Fruit fly (Drosophila melanogaster) whole organism, embryonic: ENCODE measurements around the gene eIF3d1.

Experiments used
- CG11696 ChIP-seq: fragments of 200-800 bp; sonication (Bioruptor generic); IDR thresholded peaks from 2 replicates; pipeline ENCODE4 v1.3.6; 2022; ENCODE audit warnings: missing biosample characterization, missing genetic modification characterization
- CG14014 ChIP-seq: fragments of 200-800 bp; sonication (Bioruptor generic); IDR thresholded peaks from 2 replicates; pipeline ENCODE4 v1.3.6; 2022; ENCODE audit warnings: missing biosample characterization, missing genetic modification characterization
- CG1647 ChIP-seq: fragments of 200-800 bp; sonication (Bioruptor generic); optimal IDR thresholded peaks from 3 replicates; lab custom pipeline; 2016; ENCODE audit warnings: missing biosample characterization, missing genetic modification characterization
- CG18476 ChIP-seq: fragments of 200-800 bp; sonication (Bioruptor generic); optimal IDR thresholded peaks from 2 replicates; lab custom pipeline; 2016; ENCODE audit warnings: missing biosample characterization, mild to moderate bottlenecking, missing genetic modification characterization
- CG30020 ChIP-seq: fragments of 200-800 bp; optimal IDR thresholded peaks from 2 replicates; lab custom pipeline; 2019; ENCODE audit warnings: missing biosample characterization, mild to moderate bottlenecking, missing genetic modification characterization, moderate library complexity
- CG31388 ChIP-seq: fragments of 200-800 bp; sonication (Bioruptor generic); optimal IDR thresholded peaks from 2 replicates; lab custom pipeline; 2016; ENCODE audit warnings: missing biosample characterization, missing genetic modification characterization
- CG43689 ChIP-seq: fragments of 200-800 bp; sonication (Bioruptor generic); IDR thresholded peaks from 2 replicates; pipeline ENCODE4 v1.3.6; 2022; ENCODE audit warnings: missing biosample characterization, missing genetic modification characterization
- CG4730 ChIP-seq: fragments of 200-800 bp; sonication (Bioruptor generic); IDR thresholded peaks from 2 replicates; pipeline ENCODE4 v1.3.6; 2022; ENCODE audit warnings: missing biosample characterization, missing genetic modification characterization
- CG6175 ChIP-seq: fragments of 200-800 bp; sonication (Bioruptor generic); IDR thresholded peaks from 3 replicates; pipeline ENCODE4 v1.3.6; 2022; ENCODE audit warnings: missing biosample characterization, missing genetic modification characterization
- CG6683 ChIP-seq: fragments of 200-800 bp; sonication (Bioruptor generic); optimal IDR thresholded peaks from 2 replicates; lab custom pipeline; 2017; ENCODE audit warnings: missing biosample characterization, mild to moderate bottlenecking, missing genetic modification characterization, missing genetic modification reagents
- CG7271 ChIP-seq: fragments of 200-800 bp; sonication (Bioruptor generic); optimal IDR thresholded peaks from 2 replicates; lab custom pipeline; 2018; ENCODE audit warnings: missing biosample characterization, mild to moderate bottlenecking, missing genetic modification characterization, moderate library complexity
- CG7928 ChIP-seq: fragments of 200-800 bp; sonication (Bioruptor generic); optimal IDR thresholded peaks from 2 replicates; lab custom pipeline; 2017; ENCODE audit warnings: missing biosample characterization, mild to moderate bottlenecking, missing genetic modification characterization
- CTCF ChIP-seq: fragments of 200-800 bp; sonication (Bioruptor generic); optimal IDR thresholded peaks from 2 replicates; lab custom pipeline; 2017; ENCODE audit warnings: missing biosample characterization, mild to moderate bottlenecking, missing genetic modification characterization, moderate library complexity
- Camta ChIP-seq: fragments of 200-800 bp; sonication (Bioruptor generic); optimal IDR thresholded peaks from 2 replicates; lab custom pipeline; 2016; ENCODE audit warnings: missing biosample characterization, missing genetic modification characterization
- Dek ChIP-seq: fragments of 200-800 bp; sonication (Bioruptor generic); optimal IDR thresholded peaks from 3 replicates; lab custom pipeline; 2019; ENCODE audit warnings: missing biosample characterization, mild to moderate bottlenecking, missing genetic modification characterization, moderate library complexity
- Dll ChIP-seq: fragments of 200-800 bp; sonication (Bioruptor generic); IDR thresholded peaks from 4 replicates; pipeline ENCODE4 v1.3.6; 2022; ENCODE audit warnings: missing biosample characterization, missing genetic modification characterization; ENCODE audit not compliant: partially characterized antibody
- E2f2 ChIP-seq: fragments of 200-800 bp; sonication (Bioruptor generic); IDR thresholded peaks from 2 replicates; pipeline ENCODE4 v1.3.6; 2022; ENCODE audit warnings: missing biosample characterization, missing genetic modification characterization
- Elba2 ChIP-seq: fragments of 200-800 bp; sonication (Bioruptor generic); optimal IDR thresholded peaks from 3 replicates; lab custom pipeline; 2016; ENCODE audit warnings: missing biosample characterization, missing genetic modification characterization
- Fer2 ChIP-seq: fragments of 200-800 bp; sonication (Bioruptor generic); optimal IDR thresholded peaks from 2 replicates; lab custom pipeline; 2018; ENCODE audit warnings: missing biosample characterization, mild to moderate bottlenecking, missing genetic modification characterization, moderate library complexity
- HLH3B ChIP-seq: fragments of 200-800 bp; sonication (Bioruptor generic); IDR thresholded peaks from 2 replicates; pipeline ENCODE4 v1.3.6; 2022; ENCODE audit warnings: missing biosample characterization, missing genetic modification characterization
- HLH54F ChIP-seq: fragments of 200-800 bp; sonication (Bioruptor generic); optimal IDR thresholded peaks from 3 replicates; lab custom pipeline; 2016; ENCODE audit warnings: missing biosample characterization, missing genetic modification characterization
- HLHmδ ChIP-seq: fragments of 200-800 bp; sonication (Bioruptor generic); optimal IDR thresholded peaks from 2 replicates; lab custom pipeline; 2018; ENCODE audit warnings: missing biosample characterization, mild to moderate bottlenecking, missing genetic modification characterization, moderate library complexity
- Jarid2 ChIP-seq: fragments of 200-800 bp; sonication (Bioruptor generic); optimal IDR thresholded peaks from 3 replicates; lab custom pipeline; 2017; ENCODE audit warnings: mild to moderate bottlenecking, missing biosample characterization, missing genetic modification reagents, missing genetic modification characterization
- Mes4 ChIP-seq: fragments of 200-800 bp; sonication (Bioruptor generic); optimal IDR thresholded peaks from 2 replicates; lab custom pipeline; 2016; ENCODE audit warnings: missing biosample characterization, missing genetic modification characterization
- NC2α ChIP-seq: fragments of 200-800 bp; sonication (Bioruptor generic); optimal IDR thresholded peaks from 2 replicates; lab custom pipeline; 2016; ENCODE audit warnings: missing biosample characterization, missing genetic modification characterization
- NK7.1 ChIP-seq: fragments of 200-800 bp; sonication (Bioruptor generic); optimal IDR thresholded peaks from 3 replicates; lab custom pipeline; 2016; ENCODE audit warnings: missing biosample characterization, missing genetic modification characterization
- Neu2 ChIP-seq: fragments of 200-800 bp; sonication (Bioruptor generic); optimal IDR thresholded peaks from 3 replicates; lab custom pipeline; 2016; ENCODE audit warnings: missing biosample characterization, missing genetic modification characterization, borderline replicate concordance
- Oaz ChIP-seq: fragments of 200-800 bp; sonication (Bioruptor generic); IDR thresholded peaks from 2 replicates; pipeline ENCODE4 v1.3.6; 2022; ENCODE audit warnings: missing biosample characterization, missing genetic modification characterization
- Opbp ChIP-seq: fragments of 200-800 bp; sonication (Bioruptor generic); IDR thresholded peaks from 3 replicates; pipeline ENCODE4 v1.3.6; 2022; ENCODE audit warnings: missing biosample characterization, missing genetic modification characterization; ENCODE audit not compliant: partially characterized antibody
- Ptx1 ChIP-seq: fragments of 200-800 bp; sonication (Bioruptor generic); IDR thresholded peaks from 2 replicates; pipeline ENCODE4 v1.3.6; 2022; ENCODE audit warnings: missing biosample characterization, missing genetic modification characterization
- Side ChIP-seq: fragments of 200-800 bp; sonication (Bioruptor generic); optimal IDR thresholded peaks from 2 replicates; lab custom pipeline; 2016; ENCODE audit warnings: missing biosample characterization, missing genetic modification characterization
- Stat92E ChIP-seq, 3 experiments: fragments of >200 bp in 2 of 3; fragments of 200-800 bp in 1 of 3; sonication (Bioruptor generic) in 1 of 3; optimal IDR thresholded peaks; 2 replicates each; lab custom pipeline; 2017 to 2019; ENCODE audit warnings: missing biosample characterization in 3 of 3, missing genetic modification characterization in 3 of 3, mild to moderate bottlenecking in 1 of 3, moderate library complexity in 1 of 3
- amos ChIP-seq: fragments of 200-800 bp; sonication (Bioruptor generic); IDR thresholded peaks from 2 replicates; pipeline ENCODE4 v1.3.6; 2022; ENCODE audit warnings: missing biosample characterization, missing genetic modification characterization; ENCODE audit not compliant: partially characterized antibody
- ato ChIP-seq: fragments of 200-800 bp; sonication (Bioruptor generic); IDR thresholded peaks from 2 replicates; pipeline ENCODE4 v1.3.6; 2022; ENCODE audit warnings: missing biosample characterization, missing genetic modification characterization; ENCODE audit not compliant: partially characterized antibody
- chif ChIP-seq, 2 experiments: fragments of 200-800 bp; sonication (Bioruptor generic); optimal IDR thresholded peaks; 3 replicates each; lab custom pipeline; 2016; ENCODE audit warnings: missing biosample characterization in 2 of 2, missing genetic modification characterization in 2 of 2
- da ChIP-seq: fragments of 200-800 bp; sonication (Bioruptor generic); optimal IDR thresholded peaks from 2 replicates; lab custom pipeline; 2016; ENCODE audit warnings: missing biosample characterization, missing genetic modification characterization
- ems ChIP-seq: fragments of 200-800 bp; sonication (Bioruptor generic); optimal IDR thresholded peaks from 3 replicates; lab custom pipeline; 2016; ENCODE audit warnings: missing biosample characterization, missing genetic modification characterization
- en ChIP-seq: fragments of 200-800 bp; sonication (Bioruptor generic); optimal IDR thresholded peaks from 2 replicates; lab custom pipeline; 2016; ENCODE audit warnings: missing biosample characterization, missing genetic modification characterization
- ftz-f1 ChIP-seq: fragments of 200-800 bp; sonication (Bioruptor generic); optimal IDR thresholded peaks from 2 replicates; lab custom pipeline; 2016; ENCODE audit warnings: missing biosample characterization, missing genetic modification characterization
- gro ChIP-seq: fragments of 200-800 bp; sonication (Bioruptor generic); optimal IDR thresholded peaks from 2 replicates; lab custom pipeline; 2016; ENCODE audit warnings: missing biosample characterization, missing genetic modification characterization
- hkb ChIP-seq, 2 experiments: fragments of 200-800 bp in 1 of 2; fragments of >200 bp in 1 of 2; sonication (Bioruptor generic) in 1 of 2; IDR thresholded peaks in 1 of 2; optimal IDR thresholded peaks in 1 of 2; 2 replicates each; pipeline versions ENCODE4 v1.3.6 to Lab custom; 2017 to 2022; ENCODE audit warnings: missing biosample characterization in 1 of 2, missing genetic modification characterization in 1 of 2
- jigr1 ChIP-seq: fragments of 200-800 bp; sonication (Bioruptor generic); IDR thresholded peaks from 3 replicates; pipeline ENCODE4 v1.3.6; 2022; ENCODE audit warnings: missing biosample characterization, missing genetic modification characterization
- nerfin-2 ChIP-seq: fragments of 200-800 bp; sonication (Bioruptor generic); IDR thresholded peaks from 2 replicates; pipeline ENCODE4 v1.3.6; 2022; ENCODE audit warnings: missing biosample characterization, missing genetic modification characterization; ENCODE audit not compliant: partially characterized antibody
- pfk ChIP-seq: fragments of 200-800 bp; sonication (Bioruptor generic); optimal IDR thresholded peaks from 2 replicates; lab custom pipeline; 2018; ENCODE audit warnings: missing biosample characterization, mild to moderate bottlenecking, missing genetic modification characterization, moderate library complexity
- rib ChIP-seq: fragments of 200-800 bp; sonication (Bioruptor generic); IDR thresholded peaks from 2 replicates; pipeline ENCODE4 v1.3.6; 2022; ENCODE audit warnings: missing biosample characterization, missing genetic modification characterization
- run ChIP-seq: fragments of 200-800 bp; sonication (Bioruptor generic); optimal IDR thresholded peaks from 3 replicates; lab custom pipeline; 2018; ENCODE audit warnings: missing biosample characterization, mild to moderate bottlenecking, missing genetic modification characterization
- tap ChIP-seq: fragments of 200-800 bp; optimal IDR thresholded peaks from 3 replicates; lab custom pipeline; 2019; ENCODE audit warnings: missing biosample characterization, mild to moderate bottlenecking, missing genetic modification characterization, moderate library complexity
- tgo ChIP-seq: fragments of 200-800 bp; sonication (Bioruptor generic); IDR thresholded peaks from 3 replicates; pipeline ENCODE4 v1.3.6; 2022; ENCODE audit warnings: missing biosample characterization, missing genetic modification characterization
- trem ChIP-seq: fragments of 200-800 bp; optimal IDR thresholded peaks from 3 replicates; lab custom pipeline; 2019; ENCODE audit warnings: missing biosample characterization, mild to moderate bottlenecking, missing genetic modification characterization, moderate library complexity
- usp ChIP-seq: fragments of >200 bp; optimal IDR thresholded peaks from 2 replicates; lab custom pipeline; 2017; ENCODE audit warnings: missing biosample characterization, missing genetic modification characterization
- wdn ChIP-seq: fragments of 200-800 bp; sonication (Bioruptor generic); IDR thresholded peaks from 2 replicates; pipeline ENCODE4 v1.3.6; 2022; ENCODE audit warnings: missing biosample characterization, missing genetic modification characterization

eIF3d1 gene

DNA sequence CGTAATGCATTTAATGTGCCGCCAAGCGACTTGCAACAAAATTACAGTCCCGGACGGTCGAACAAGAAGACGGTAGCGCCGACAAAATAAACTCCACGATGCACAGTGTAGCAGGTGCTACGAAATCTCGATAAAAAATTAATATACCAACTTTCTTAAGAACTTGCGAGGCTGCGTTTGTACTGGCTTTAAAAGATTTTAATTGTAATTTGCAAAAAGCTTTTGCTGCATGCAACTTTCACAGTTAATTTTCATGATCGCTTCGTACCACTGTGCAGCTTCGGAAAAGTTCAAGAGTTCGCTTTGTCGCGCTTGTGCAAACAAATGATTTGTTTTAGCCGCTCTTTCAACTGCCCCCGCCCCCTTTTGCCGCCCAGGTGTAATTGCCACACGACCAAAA lies 33.7 kb upstream of the eIF3d1 start (continued):
- TF ChIP-seq ems (GFP tag; lab: Kevin White, UChicago), result peak; percentile 71
- peak; percentile 31 for TF ChIP-seq CG7928 (GFP tag; lab: Kevin White, UChicago)
- no peak for TF ChIP-seq amos (GFP tag; lab: Robert Waterston, UW)
- peak; percentile 38 for TF ChIP-seq Side (GFP tag; lab: Kevin White, UChicago)
- TF ChIP-seq E2f2 (GFP tag; lab: Robert Waterston, UW), result peak; percentile 57
- no peak for TF ChIP-seq CG31388 (GFP tag; lab: Kevin White, UChicago)
- peak; percentile 34 for TF ChIP-seq NC2α (GFP tag; lab: Kevin White, UChicago)
- no peak for TF ChIP-seq Fer2 (tag; lab: Kevin White, UChicago)
- peak; percentile 83 for TF ChIP-seq Ptx1
- no peak for TF ChIP-seq ftz-f1 (GFP tag; lab: Kevin White, UChicago)
- TF ChIP-seq en (GFP tag; lab: Kevin White, UChicago), result peak; percentile 22
- TF ChIP-seq run (tag; lab: Kevin White, UChicago), result peak; percentile 33
- TF ChIP-seq tgo (GFP tag; lab: Robert Waterston, UW), result peak; percentile 73
- peak; percentile 73 for TF ChIP-seq tap (tag; lab: Kevin White, UChicago)
- peak; percentile 33 for TF ChIP-seq trem (tag; lab: Kevin White, UChicago)
- no peak for TF ChIP-seq Dek (tag; lab: Kevin White, UChicago)
- peak; percentile 54 for TF ChIP-seq CG43689 (GFP tag; lab: Robert Waterston, UW)
- no peak for TF ChIP-seq CG11696
- no peak for TF ChIP-seq Dll (GFP tag; lab: Robert Waterston, UW)
- TF ChIP-seq da (GFP tag; lab: Kevin White, UChicago), result no peak
- peak; percentile 52 for TF ChIP-seq CG1647
- peak; percentile 58 for TF ChIP-seq HLH54F (GFP tag; lab: Kevin White, UChicago)
- peak; percentile 69 to 77 for TF ChIP-seq chif (GFP tag; optimal IDR thresholded peaks at IDR 0.05; lab: Kevin White, UChicago)
- no peak for TF ChIP-seq CG6683 (GFP tag; lab: Kevin White, UChicago)
- no peak for TF ChIP-seq hkb (optimal IDR thresholded peaks at IDR 0.05; lab: Kevin White, UChicago)
- TF ChIP-seq hkb (GFP tag; IDR thresholded peaks at IDR 0.05; lab: Robert Waterston, UW), result peak; percentile 90
- no peak for TF ChIP-seq CG6175 (GFP tag; lab: Robert Waterston, UW)
- TF ChIP-seq CG14014 (GFP tag; lab: Robert Waterston, UW), result peak; percentile 65
- peak; percentile 71 for TF ChIP-seq CG4730 (GFP tag; lab: Robert Waterston, UW)
- no peak for TF ChIP-seq usp (GFP tag; lab: Kevin White, UChicago)
- 0 out of 2 replicates have a peak, but pooled peaks have one; percentile 28 for TF ChIP-seq nerfin-2 (GFP tag; lab: Robert Waterston, UW)
- TF ChIP-seq Elba2 (GFP tag; lab: Kevin White, UChicago), result no peak
- peak; percentile 62 for TF ChIP-seq Oaz (GFP tag; lab: Robert Waterston, UW)
- TF ChIP-seq Mes4 (GFP tag; lab: Kevin White, UChicago), result peak; percentile 38
- no peak for TF ChIP-seq rib (GFP tag; lab: Robert Waterston, UW)
- no peak for TF ChIP-seq ato
- peak; percentile 62 for TF ChIP-seq Camta (GFP tag; lab: Kevin White, UChicago)
- TF ChIP-seq HLHmδ (GFP tag; lab: Kevin White, UChicago), result no peak
- no peak for TF ChIP-seq CG7271 (tag; lab: Kevin White, UChicago)
- TF ChIP-seq Opbp (GFP tag; lab: Robert Waterston, UW), result no peak
- no peak for TF ChIP-seq CG30020 (tag; lab: Kevin White, UChicago)
- TF ChIP-seq NK7.1 (GFP tag; lab: Kevin White, UChicago), result no peak
- no peak for TF ChIP-seq Stat92E (GFP tag; optimal IDR thresholded peaks at IDR 0.05; lab: Kevin White, UChicago)
- TF ChIP-seq pfk (GFP tag; lab: Kevin White, UChicago), result no peak
- peak; percentile 6 for TF ChIP-seq CTCF (GFP tag; lab: Kevin White, UChicago)
- no peak for TF ChIP-seq Neu2 (GFP tag; lab: Kevin White, UChicago)
- TF ChIP-seq jigr1 (GFP tag; lab: Robert Waterston, UW), result 0 out of 3 replicates have a peak, but pooled peaks have one; percentile 47
- TF ChIP-seq Jarid2 (GFP tag; lab: Kevin White, UChicago), result no peak
- peak; percentile 71 for TF ChIP-seq wdn (GFP tag; lab: Robert Waterston, UW)
- peak; percentile 12 for TF ChIP-seq CG18476 (GFP tag; lab: Kevin White, UChicago)
- peak; percentile 79 for TF ChIP-seq HLH3B (GFP tag; lab: Robert Waterston, UW)
- TF ChIP-seq gro (GFP tag; lab: Kevin White, UChicago), result peak; percentile 20
